Worm (Caenorhabditis elegans) whole organism, dauer: ENCODE data around the gene F54H12.10.

Experiments used
- unc-62 ChIP-seq: sonication (generic microtip); optimal IDR thresholded peaks from 2 replicates; lab custom pipeline; 2017; ENCODE audit warnings: missing biosample characterization, missing genetic modification reagents, missing genetic modification characterization

The F54H12.10 gene

DNA sequence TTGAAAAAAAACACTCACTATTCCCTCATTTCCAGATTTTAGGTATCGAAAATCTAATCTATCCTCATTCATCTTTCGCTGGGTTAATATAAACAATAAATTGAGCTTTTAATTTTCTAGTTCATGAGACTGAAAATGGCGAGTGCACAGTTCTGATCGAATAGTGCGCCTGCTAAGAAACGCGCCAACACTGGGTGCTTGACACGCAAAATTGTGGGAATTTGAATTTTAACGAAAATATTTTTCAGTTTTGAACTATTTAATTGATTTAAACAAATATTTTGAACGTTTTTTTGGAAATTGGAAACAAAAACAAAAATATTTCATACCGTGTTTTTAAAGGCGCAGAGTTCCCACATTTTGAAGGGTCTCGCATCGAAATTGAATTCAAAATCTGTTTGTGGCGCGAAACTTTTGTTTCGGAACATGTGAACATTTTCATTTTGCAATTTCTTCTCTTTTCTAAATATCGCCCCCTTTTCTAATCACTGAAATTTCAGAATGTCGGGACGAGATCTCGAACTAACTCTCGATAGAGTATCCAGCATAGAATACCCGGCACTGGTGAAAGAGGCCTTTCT, 30.1 kb downstream of the F54H12.10 start, which contains the start of the genes C29E4.13 and npp-15:
TSS of gene C29E4.13 (minus strand) at position 169 of the 581 bp plus-strand sequence.
TSS of gene npp-15 (plus strand) at position 495 of the 581 bp plus-strand sequence.
- no peak for TF ChIP-seq unc-62 (GFP tag; lab: Kevin White, UChicago)

DNA sequence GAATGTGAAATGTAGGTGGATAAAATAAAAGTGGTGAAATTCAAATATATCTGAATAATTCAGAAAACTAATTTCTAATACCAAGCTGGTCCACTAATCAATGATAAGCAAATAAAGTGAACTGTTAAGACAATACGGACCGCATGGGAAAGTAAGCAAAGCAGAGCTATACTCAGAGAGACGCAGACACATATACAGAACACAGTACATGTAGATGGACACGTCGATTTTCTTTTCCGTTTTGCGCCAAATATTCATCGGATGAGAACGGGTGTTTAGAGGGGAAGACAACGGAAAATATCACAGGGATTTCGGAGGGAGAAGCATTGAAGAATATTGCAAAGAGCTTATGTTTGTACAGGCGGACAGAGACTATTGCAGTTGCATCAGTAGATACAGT, 32.8 kb downstream of the F54H12.10 start:
- no peak for TF ChIP-seq unc-62 (GFP tag; lab: Kevin White, UChicago)

ce11 chrIII:7924821-7925220, 34.0 kb downstream of the F54H12.10 start, which contains the start of gene tag-250:
Gene tag-250 (minus strand): TSS chrIII:7924921.
- no peak for TF ChIP-seq unc-62 (GFP tag; lab: Kevin White, UChicago)

ce11 chrIII:7922207-7922606, 36.6 kb downstream of the F54H12.10 start, which contains the start of gene C29E4.17:
Gene C29E4.17 (plus strand): TSS chrIII:7922507.
- TF ChIP-seq unc-62 (GFP tag; lab: Kevin White, UChicago), result no peak

ce11 chrIII:7919823-7920222, 38.9 kb downstream of the F54H12.10 start, which contains the start of gene C29E4.14:
Gene C29E4.14 (plus strand): TSS chrIII:7920123.
- TF ChIP-seq unc-62 (GFP tag; lab: Kevin White, UChicago), result no peak

DNA sequence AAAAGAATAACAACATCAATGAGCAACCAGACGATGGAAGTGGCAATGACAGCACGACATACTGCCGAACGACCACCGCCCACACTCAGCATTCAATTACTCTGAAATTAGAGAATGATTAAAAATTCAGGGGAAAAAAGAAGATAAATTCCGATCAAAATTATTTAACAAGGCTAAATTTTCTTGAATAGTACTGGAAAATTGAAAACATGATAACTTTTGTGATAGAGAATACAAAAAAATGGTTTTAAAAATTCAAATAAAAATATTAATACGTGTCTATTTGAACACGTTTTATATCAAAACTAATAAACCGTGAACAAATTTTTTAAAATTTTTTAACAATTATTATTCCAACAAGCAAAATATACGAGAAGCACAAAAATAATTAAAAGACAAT, 41.1 kb downstream of the F54H12.10 start, which contains the start of gene gly-3:
TSS of gene gly-3 (minus strand) at position 101 of the 400 bp plus-strand sequence.
- no peak for TF ChIP-seq unc-62 (GFP tag; lab: Kevin White, UChicago)

- no peak for TF ChIP-seq unc-62 (GFP tag; lab: Kevin White, UChicago)
Measured at ce11 chrIII:7913488-7913887, 45.3 kb downstream of the F54H12.10 start, which contains the start of gene ZK688.12. Gene ZK688.12 (minus strand): TSS chrIII:7913588.

ce11 chrIII:7911621-7912020, 47.2 kb downstream of the F54H12.10 start, which contains the start of gene ZK688.7:
Gene ZK688.7 (minus strand): TSS chrIII:7911634.
- no peak for TF ChIP-seq unc-62 (GFP tag; lab: Kevin White, UChicago)

- TF ChIP-seq unc-62 (GFP tag; lab: Kevin White, UChicago), result no peak
Measured at ce11 chrIII:7909263-7909662, 49.5 kb downstream of the F54H12.10 start, which contains the start of gene ZK688.1. Gene ZK688.1 (plus strand): TSS chrIII:7909563.
